Fruit fly (Drosophila melanogaster) whole organism, prepupa: ENCODE data around the gene Nop56.

ENCODE experiments used
- CG10631 ChIP-seq: fragments of 200-800 bp; sonication (Bioruptor generic); optimal IDR thresholded peaks from 2 replicates; lab custom pipeline; 2016; ENCODE audit warnings: missing biosample characterization, missing genetic modification characterization
- CG11902 ChIP-seq: fragments of 200-800 bp; sonication (Bioruptor generic); optimal IDR thresholded peaks from 3 replicates; lab custom pipeline; 2016; ENCODE audit warnings: missing biosample characterization, missing genetic modification characterization
- CG16779 ChIP-seq: fragments of 200-800 bp; sonication (Bioruptor generic); optimal IDR thresholded peaks from 3 replicates; lab custom pipeline; 2017; ENCODE audit warnings: missing biosample characterization, mild to moderate bottlenecking, missing genetic modification characterization
- CG32006 ChIP-seq: fragments of 200-800 bp; sonication (Bioruptor generic); optimal IDR thresholded peaks from 3 replicates; lab custom pipeline; 2017; ENCODE audit warnings: missing biosample characterization, mild to moderate bottlenecking, missing genetic modification characterization
- CG6276 ChIP-seq: fragments of 200-800 bp; sonication (Bioruptor generic); optimal IDR thresholded peaks from 2 replicates; lab custom pipeline; 2017; ENCODE audit warnings: missing biosample characterization, mild to moderate bottlenecking, missing genetic modification characterization
- CG7368 ChIP-seq: fragments of 200-800 bp; sonication (Bioruptor generic); optimal IDR thresholded peaks from 3 replicates; lab custom pipeline; 2016; ENCODE audit warnings: missing biosample characterization, missing genetic modification characterization
- OdsH ChIP-seq: fragments of 200-800 bp; sonication (Bioruptor generic); optimal IDR thresholded peaks from 3 replicates; lab custom pipeline; 2016; ENCODE audit warnings: missing biosample characterization, missing genetic modification characterization
- Sox102F ChIP-seq: fragments of 200-800 bp; sonication (Bioruptor generic); optimal IDR thresholded peaks from 2 replicates; lab custom pipeline; 2016; ENCODE audit warnings: missing biosample characterization, mild to moderate bottlenecking, missing genetic modification characterization
- net ChIP-seq: fragments of 200-800 bp; sonication (Bioruptor generic); optimal IDR thresholded peaks from 3 replicates; lab custom pipeline; 2016; ENCODE audit warnings: missing biosample characterization, missing genetic modification characterization

DNA sequence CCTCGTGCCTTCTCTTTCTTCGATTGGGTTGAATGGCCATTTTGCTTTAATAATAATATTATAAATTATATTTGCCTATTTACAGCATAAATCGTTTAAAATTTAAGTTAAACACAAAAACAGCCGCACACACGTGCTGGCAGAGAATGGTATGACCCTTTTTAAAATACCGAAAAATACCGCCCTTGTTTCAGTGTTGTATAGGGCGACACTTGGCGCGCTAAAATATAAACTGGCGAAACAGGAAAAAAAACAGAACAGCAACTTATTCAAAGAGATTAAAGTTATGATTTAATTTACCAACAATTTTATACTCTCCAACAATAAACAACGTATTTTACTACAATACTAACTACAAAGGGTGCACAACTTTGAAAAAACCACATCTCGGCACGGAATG, 25.6 kb upstream of the Nop56 start, which contains the start of gene CG12499:
- TF ChIP-seq CG32006 (GFP tag; lab: Kevin White, UChicago) (no peak), CG7368 (no peak), CG16779 (tag; lab: Kevin White, UChicago) (no peak), net (GFP tag; lab: Kevin White, UChicago) (no peak), CG11902 (GFP tag; lab: Kevin White, UChicago) (no peak), CG6276 (GFP tag; lab: Kevin White, UChicago) (no peak), CG10631 (GFP tag; lab: Kevin White, UChicago) (no peak), Sox102F (GFP tag; lab: Kevin White, UChicago) (no peak), OdsH (GFP tag; lab: Kevin White, UChicago) (no peak)
